Comparison of ENCODE assay signal across 1 fruit fly cellular context in genomic region chr3L:4606739-4607428, dm6.
A peak's percentile ranks its signal among the peaks of the same experiment; 100 is the strongest.
TF ChIP-seq lines count a peak whose summit lies in the region.

No protein-coding gene starts in this region.

TF ChIP-seq in whole organism, embryonic, 481 proteins besides CTCF, POLR2A, EP300 and RAD21 (continued from another document and continues in another):
- TF ChIP-seq mld (GFP tag; IDR thresholded peaks at IDR 0.05; lab: Robert Waterston, UW; ENCODE audit: partially characterized antibody) = no peak
- no peak for TF ChIP-seq Nf-YC (tag; optimal IDR thresholded peaks at IDR 0.05; lab: Kevin White, UChicago)
- TF ChIP-seq CG4424 (GFP tag; optimal IDR thresholded peaks at IDR 0.05; lab: Kevin White, UChicago) = no peak
- TF ChIP-seq dmrt99B (tag; optimal IDR thresholded peaks at IDR 0.05; lab: Kevin White, UChicago) = peak; percentile 41
- no peak for TF ChIP-seq dm (GFP tag; optimal IDR thresholded peaks at IDR 0.05; lab: Kevin White, UChicago)
- TF ChIP-seq dan (GFP tag; IDR thresholded peaks at IDR 0.05; lab: Robert Waterston, UW) = no peak
- TF ChIP-seq CG13296 (GFP tag; optimal IDR thresholded peaks at IDR 0.05; lab: Kevin White, UChicago) = no peak
- no peak for TF ChIP-seq sna (GFP tag; IDR thresholded peaks at IDR 0.05; lab: Robert Waterston, UW; ENCODE audit: partially characterized antibody)
- TF ChIP-seq gro (GFP tag; optimal IDR thresholded peaks at IDR 0.05; lab: Kevin White, UChicago) = no peak
- TF ChIP-seq CG1647 (GFP tag; optimal IDR thresholded peaks at IDR 0.05; lab: Kevin White, UChicago) = no peak
- TF ChIP-seq CG7556 (GFP tag; optimal IDR thresholded peaks at IDR 0.05; lab: Kevin White, UChicago) = no peak
- TF ChIP-seq Vsx1 (GFP tag; optimal IDR thresholded peaks at IDR 0.05; lab: Kevin White, UChicago) = peak; percentile 11
- TF ChIP-seq stwl (tag; optimal IDR thresholded peaks at IDR 0.05; lab: Kevin White, UChicago) = no peak
- TF ChIP-seq gce (GFP tag; IDR thresholded peaks at IDR 0.05; lab: Robert Waterston, UW) = 0 out of 3 replicates have a peak, but pooled peaks have one; percentile 9
- TF ChIP-seq CG1603 (tag; optimal IDR thresholded peaks at IDR 0.05; lab: Kevin White, UChicago) = peak; percentile 29
- TF ChIP-seq kay (GFP tag; optimal IDR thresholded peaks at IDR 0.05; lab: Kevin White, UChicago) = no peak
- no peak for TF ChIP-seq emc (GFP tag; optimal IDR thresholded peaks at IDR 0.05; lab: Kevin White, UChicago)
- no peak for TF ChIP-seq HmgD (GFP tag; optimal IDR thresholded peaks at IDR 0.05; lab: Kevin White, UChicago)
- no peak for TF ChIP-seq CG6254 (GFP tag; optimal IDR thresholded peaks at IDR 0.05; lab: Kevin White, UChicago)
- no peak for TF ChIP-seq lmd (GFP tag; IDR thresholded peaks at IDR 0.05; lab: Robert Waterston, UW)
- TF ChIP-seq exex (tag; optimal IDR thresholded peaks at IDR 0.05; lab: Kevin White, UChicago) = no peak
- no peak for TF ChIP-seq Oaz (GFP tag; IDR thresholded peaks at IDR 0.05; lab: Robert Waterston, UW)
- no peak for TF ChIP-seq C15 (GFP tag; IDR thresholded peaks at IDR 0.05; lab: Robert Waterston, UW)
- TF ChIP-seq gsb-n (tag; optimal IDR thresholded peaks at IDR 0.05; lab: Kevin White, UChicago) = no peak
- TF ChIP-seq jing (GFP tag; optimal IDR thresholded peaks at IDR 0.05; lab: Kevin White, UChicago) = no peak
- TF ChIP-seq CG33557 (GFP tag; optimal IDR thresholded peaks at IDR 0.05; lab: Kevin White, UChicago) = peak; percentile 30
- no peak for TF ChIP-seq CG10267 (tag; optimal IDR thresholded peaks at IDR 0.05; lab: Kevin White, UChicago)
- no peak for TF ChIP-seq gsb (GFP tag; IDR thresholded peaks at IDR 0.05; lab: Robert Waterston, UW)
- no peak for TF ChIP-seq Pdp1 (GFP tag; optimal IDR thresholded peaks at IDR 0.05; lab: Kevin White, UChicago)
- TF ChIP-seq bab2 (GFP tag; optimal IDR thresholded peaks at IDR 0.05; lab: Kevin White, UChicago) = peak; percentile 11
- no peak for TF ChIP-seq D (optimal IDR thresholded peaks at IDR 0.05; lab: Kevin White, UChicago)
- TF ChIP-seq D (GFP tag; optimal IDR thresholded peaks at IDR 0.05; lab: Kevin White, UChicago) = no peak
- no peak for TF ChIP-seq CG15011 (GFP tag; optimal IDR thresholded peaks at IDR 0.05; lab: Kevin White, UChicago)
- no peak for TF ChIP-seq unc-4 (GFP tag; IDR thresholded peaks at IDR 0.05; lab: Robert Waterston, UW; ENCODE audit: partially characterized antibody)
- no peak; the same call in 2 of the 3 replicates for TF ChIP-seq ci (GFP tag; IDR thresholded peaks at IDR 0.05; lab: Robert Waterston, UW)
- peak; percentile 47 for TF ChIP-seq CG10979 (tag; optimal IDR thresholded peaks at IDR 0.05; lab: Kevin White, UChicago)
- no peak for TF ChIP-seq Fer1 (GFP tag; optimal IDR thresholded peaks at IDR 0.05; lab: Kevin White, UChicago)
- TF ChIP-seq CG9817 (tag; optimal IDR thresholded peaks at IDR 0.05; lab: Kevin White, UChicago) = no peak
- TF ChIP-seq CG8944 (GFP tag; optimal IDR thresholded peaks at IDR 0.05; lab: Kevin White, UChicago) = no peak
- TF ChIP-seq CG14050 (GFP tag; IDR thresholded peaks at IDR 0.05; lab: Robert Waterston, UW) = no peak
- TF ChIP-seq wek (GFP tag; optimal IDR thresholded peaks at IDR 0.05; lab: Kevin White, UChicago) = no peak
- no peak for TF ChIP-seq CG4404 (GFP tag; IDR thresholded peaks at IDR 0.05; lab: Robert Waterston, UW)
- no peak for TF ChIP-seq Side (GFP tag; optimal IDR thresholded peaks at IDR 0.05; lab: Kevin White, UChicago)
- no peak for TF ChIP-seq CG7372 (GFP tag; IDR thresholded peaks at IDR 0.05; lab: Robert Waterston, UW)
- TF ChIP-seq CG18011 (GFP tag; optimal IDR thresholded peaks at IDR 0.05; lab: Kevin White, UChicago) = no peak
- no peak for TF ChIP-seq CG2116 (GFP tag; optimal IDR thresholded peaks at IDR 0.05; lab: Kevin White, UChicago)
- no peak for TF ChIP-seq CG13775 (GFP tag; optimal IDR thresholded peaks at IDR 0.05; lab: Kevin White, UChicago)
- TF ChIP-seq Hey (tag; optimal IDR thresholded peaks at IDR 0.05; lab: Kevin White, UChicago) = no peak
- TF ChIP-seq CG15269 (tag; optimal IDR thresholded peaks at IDR 0.05; lab: Kevin White, UChicago) = no peak
- TF ChIP-seq ken (GFP tag; IDR thresholded peaks at IDR 0.05; lab: Robert Waterston, UW) = no peak
- TF ChIP-seq unpg (GFP tag; optimal IDR thresholded peaks at IDR 0.05; lab: Kevin White, UChicago) = peak; percentile 36
- no peak for TF ChIP-seq Sry-β (GFP tag; optimal IDR thresholded peaks at IDR 0.05; lab: Kevin White, UChicago)
- no peak for TF ChIP-seq Optix (GFP tag; IDR thresholded peaks at IDR 0.05; lab: Robert Waterston, UW)
- TF ChIP-seq zen2 (GFP tag; IDR thresholded peaks at IDR 0.05; lab: Robert Waterston, UW; ENCODE audit: partially characterized antibody) = no peak; the same call in 2 of the 3 replicates
- peak; percentile 10 for TF ChIP-seq Sox100B (GFP tag; optimal IDR thresholded peaks at IDR 0.05; lab: Kevin White, UChicago)
- peak in 1 of 3 experiments; percentile 23 for TF ChIP-seq lola (GFP tag; optimal IDR thresholded peaks at IDR 0.05; lab: Kevin White, UChicago)
- TF ChIP-seq CG12155 (GFP tag; optimal IDR thresholded peaks at IDR 0.05; lab: Kevin White, UChicago) = no peak
- TF ChIP-seq nerfin-2 (GFP tag; IDR thresholded peaks at IDR 0.05; lab: Robert Waterston, UW; ENCODE audit: partially characterized antibody) = no peak
- TF ChIP-seq CG12769 (tag; optimal IDR thresholded peaks at IDR 0.05; lab: Kevin White, UChicago) = peak; percentile 32
- TF ChIP-seq Oli (tag; optimal IDR thresholded peaks at IDR 0.05; lab: Kevin White, UChicago) = peak; percentile 21
- TF ChIP-seq CG8924 (tag; optimal IDR thresholded peaks at IDR 0.05; lab: Kevin White, UChicago) = peak; percentile 8
- no peak for TF ChIP-seq klu (GFP tag; IDR thresholded peaks at IDR 0.05; lab: Robert Waterston, UW)
- no peak for TF ChIP-seq Doc2 (GFP tag; IDR thresholded peaks at IDR 0.05; lab: Robert Waterston, UW)
- 0 out of 3 replicates have a peak, but pooled peaks have one; percentile 4 for TF ChIP-seq zfh1 (GFP tag; IDR thresholded peaks at IDR 0.05; lab: Robert Waterston, UW)
- TF ChIP-seq Dbx (GFP tag; IDR thresholded peaks at IDR 0.05; lab: Robert Waterston, UW) = no peak
- no peak for TF ChIP-seq CG7963 (GFP tag; IDR thresholded peaks at IDR 0.05; lab: Robert Waterston, UW; ENCODE audit: partially characterized antibody)
- TF ChIP-seq vvl (GFP tag; IDR thresholded peaks at IDR 0.05; lab: Robert Waterston, UW) = no peak
- TF ChIP-seq CG14441 (GFP tag; IDR thresholded peaks at IDR 0.05; lab: Robert Waterston, UW) = 0 out of 2 replicates have a peak, but pooled peaks have one; percentile 9
- no peak for TF ChIP-seq CG12104 (GFP tag; optimal IDR thresholded peaks at IDR 0.05; lab: Kevin White, UChicago)
- TF ChIP-seq CG1233 (GFP tag; optimal IDR thresholded peaks at IDR 0.05; lab: Kevin White, UChicago) = no peak
- no peak for TF ChIP-seq Xbp1 (GFP tag; optimal IDR thresholded peaks at IDR 0.05; lab: Kevin White, UChicago)
- no peak for TF ChIP-seq usp (GFP tag; optimal IDR thresholded peaks at IDR 0.05; lab: Kevin White, UChicago)
- TF ChIP-seq wor (GFP tag; IDR thresholded peaks at IDR 0.05; lab: Robert Waterston, UW) = no peak
- no peak for TF ChIP-seq CG11695 (GFP tag; IDR thresholded peaks at IDR 0.05; lab: Robert Waterston, UW)
- no peak for TF ChIP-seq lab (GFP tag; optimal IDR thresholded peaks at IDR 0.05; lab: Kevin White, UChicago)
- no peak for TF ChIP-seq sqz (GFP tag; optimal IDR thresholded peaks at IDR 0.05; lab: Kevin White, UChicago)
- no peak for TF ChIP-seq scrt (GFP tag; optimal IDR thresholded peaks at IDR 0.05; lab: Kevin White, UChicago)
- TF ChIP-seq CG31441 (GFP tag; IDR thresholded peaks at IDR 0.05; lab: Robert Waterston, UW) = no peak
- peak; percentile 2 for TF ChIP-seq nerfin-1 (tag; optimal IDR thresholded peaks at IDR 0.05; lab: Kevin White, UChicago)
- no peak for TF ChIP-seq CG11085 (GFP tag; IDR thresholded peaks at IDR 0.05; lab: Robert Waterston, UW)
- no peak for TF ChIP-seq CG4617 (GFP tag; optimal IDR thresholded peaks at IDR 0.05; lab: Kevin White, UChicago; ENCODE audit: borderline replicate concordance)
- TF ChIP-seq cad (GFP tag; optimal IDR thresholded peaks at IDR 0.05; lab: Kevin White, UChicago) = no peak
- no peak for TF ChIP-seq en (GFP tag; optimal IDR thresholded peaks at IDR 0.05; lab: Kevin White, UChicago)
- TF ChIP-seq croc (GFP tag; conservative IDR thresholded peaks at IDR 0.05; lab: Robert Waterston, UW) = no peak
- TF ChIP-seq CG9727 (GFP tag; optimal IDR thresholded peaks at IDR 0.05; lab: Kevin White, UChicago) = no peak
- TF ChIP-seq cato (GFP tag; optimal IDR thresholded peaks at IDR 0.05; lab: Kevin White, UChicago; ENCODE audit: borderline replicate concordance) = no peak
- TF ChIP-seq CG12942 (GFP tag; optimal IDR thresholded peaks at IDR 0.05; lab: Kevin White, UChicago) = no peak
- peak; percentile 14 for TF ChIP-seq CoRest (tag; optimal IDR thresholded peaks at IDR 0.05; lab: Kevin White, UChicago)
- TF ChIP-seq sd (tag; optimal IDR thresholded peaks at IDR 0.05; lab: Kevin White, UChicago) = no peak
- TF ChIP-seq BEAF-32 (GFP tag; optimal IDR thresholded peaks at IDR 0.05; lab: Kevin White, UChicago) = peak; percentile 43
- TF ChIP-seq CG6175 (GFP tag; IDR thresholded peaks at IDR 0.05; lab: Robert Waterston, UW) = no peak
- no peak for TF ChIP-seq odd (GFP tag; optimal IDR thresholded peaks at IDR 0.05; lab: Kevin White, UChicago)
- no peak for TF ChIP-seq CG1792 (GFP tag; optimal IDR thresholded peaks at IDR 0.05; lab: Kevin White, UChicago)
- TF ChIP-seq gcm (GFP tag; optimal IDR thresholded peaks at IDR 0.05; lab: Kevin White, UChicago) = peak; percentile 41
- no peak for TF ChIP-seq NC2α (GFP tag; optimal IDR thresholded peaks at IDR 0.05; lab: Kevin White, UChicago)
- no peak for TF ChIP-seq CG3838 (GFP tag; optimal IDR thresholded peaks at IDR 0.05; lab: Kevin White, UChicago)
- TF ChIP-seq mirr (GFP tag; optimal IDR thresholded peaks at IDR 0.05; lab: Kevin White, UChicago) = no peak
- no peak for TF ChIP-seq Nf-YB (GFP tag; optimal IDR thresholded peaks at IDR 0.05; lab: Kevin White, UChicago)
- no peak for TF ChIP-seq pfk (GFP tag; optimal IDR thresholded peaks at IDR 0.05; lab: Kevin White, UChicago)
- no peak for TF ChIP-seq CG11093 (GFP tag; IDR thresholded peaks at IDR 0.05; lab: Robert Waterston, UW)
- TF ChIP-seq CG2199 (GFP tag; IDR thresholded peaks at IDR 0.05; lab: Robert Waterston, UW) = 0 out of 3 replicates have a peak, but pooled peaks have one; percentile 75
- TF ChIP-seq CG8290 (GFP tag; optimal IDR thresholded peaks at IDR 0.05; lab: Kevin White, UChicago) = no peak
- TF ChIP-seq CG8290 (tag; optimal IDR thresholded peaks at IDR 0.05; lab: Kevin White, UChicago) = no peak
- TF ChIP-seq CG32767 (GFP tag; IDR thresholded peaks at IDR 0.05; lab: Robert Waterston, UW) = no peak
- no peak for TF ChIP-seq CG5245 (GFP tag; optimal IDR thresholded peaks at IDR 0.05; lab: Kevin White, UChicago)
- no peak for TF ChIP-seq fd102C (GFP tag; optimal IDR thresholded peaks at IDR 0.05; lab: Kevin White, UChicago)
- TF ChIP-seq Hmx (GFP tag; optimal IDR thresholded peaks at IDR 0.05; lab: Kevin White, UChicago) = no peak
- TF ChIP-seq ro (GFP tag; IDR thresholded peaks at IDR 0.05; lab: Robert Waterston, UW) = no peak
- no peak for TF ChIP-seq chinmo (GFP tag; IDR thresholded peaks at IDR 0.05; lab: Robert Waterston, UW; ENCODE audit: partially characterized antibody)
- no peak for TF ChIP-seq ERR (GFP tag; optimal IDR thresholded peaks at IDR 0.05; lab: Kevin White, UChicago)
- peak; percentile 34 for TF ChIP-seq dmrt11E (tag; optimal IDR thresholded peaks at IDR 0.05; lab: Kevin White, UChicago)
- no peak for TF ChIP-seq CG10654 (GFP tag; optimal IDR thresholded peaks at IDR 0.05; lab: Kevin White, UChicago)
- no peak for TF ChIP-seq CG8281 (tag; optimal IDR thresholded peaks at IDR 0.05; lab: Kevin White, UChicago)
- TF ChIP-seq luna (GFP tag; optimal IDR thresholded peaks at IDR 0.05; lab: Kevin White, UChicago) = no peak
- TF ChIP-seq Drgx (GFP tag; IDR thresholded peaks at IDR 0.05; lab: Robert Waterston, UW) = no peak
- no peak for TF ChIP-seq insv (GFP tag; optimal IDR thresholded peaks at IDR 0.05; lab: Kevin White, UChicago)
- no peak for TF ChIP-seq CG17612 (GFP tag; IDR thresholded peaks at IDR 0.05; lab: Robert Waterston, UW)
- no peak for TF ChIP-seq NFAT (GFP tag; IDR thresholded peaks at IDR 0.05; lab: Robert Waterston, UW)
- no peak for TF ChIP-seq pros (GFP tag; optimal IDR thresholded peaks at IDR 0.05; lab: Kevin White, UChicago)
- no peak for TF ChIP-seq tgo (GFP tag; IDR thresholded peaks at IDR 0.05; lab: Robert Waterston, UW)
- peak; percentile 10 for TF ChIP-seq CG17829 (tag; optimal IDR thresholded peaks at IDR 0.05; lab: Kevin White, UChicago)
- no peak for TF ChIP-seq MTF-1 (GFP tag; optimal IDR thresholded peaks at IDR 0.05; lab: Kevin White, UChicago; ENCODE audit: borderline replicate concordance)
- no peak for TF ChIP-seq Hr3 (GFP tag; optimal IDR thresholded peaks at IDR 0.05; lab: Kevin White, UChicago)
- no peak for TF ChIP-seq CG9215 (GFP tag; IDR thresholded peaks at IDR 0.05; lab: Robert Waterston, UW)
- TF ChIP-seq schlank (tag; optimal IDR thresholded peaks at IDR 0.05; lab: Kevin White, UChicago) = no peak
- TF ChIP-seq da (GFP tag; optimal IDR thresholded peaks at IDR 0.05; lab: Kevin White, UChicago) = no peak
- TF ChIP-seq slou (GFP tag; optimal IDR thresholded peaks at IDR 0.05; lab: Kevin White, UChicago) = no peak
- TF ChIP-seq al (GFP tag; IDR thresholded peaks at IDR 0.05; lab: Robert Waterston, UW) = no peak
- TF ChIP-seq vnd (GFP tag; IDR thresholded peaks at IDR 0.05; lab: Robert Waterston, UW; ENCODE audit: partially characterized antibody) = no peak
- TF ChIP-seq CG6683 (GFP tag; optimal IDR thresholded peaks at IDR 0.05; lab: Kevin White, UChicago) = no peak
- TF ChIP-seq CG7786 (GFP tag; optimal IDR thresholded peaks at IDR 0.05; lab: Kevin White, UChicago) = no peak
- TF ChIP-seq ato (GFP tag; IDR thresholded peaks at IDR 0.05; lab: Robert Waterston, UW; ENCODE audit: partially characterized antibody) = no peak
- TF ChIP-seq CG14710 (tag; optimal IDR thresholded peaks at IDR 0.05; lab: Kevin White, UChicago) = peak; percentile 33
- no peak for TF ChIP-seq CG2120 (GFP tag; optimal IDR thresholded peaks at IDR 0.05; lab: Kevin White, UChicago)
- peak; percentile 32 for TF ChIP-seq fd96Cb (tag; optimal IDR thresholded peaks at IDR 0.05; lab: Kevin White, UChicago)
- no peak for TF ChIP-seq B-H1 (GFP tag; IDR thresholded peaks at IDR 0.05; lab: Robert Waterston, UW)
- TF ChIP-seq CrebB (tag; optimal IDR thresholded peaks at IDR 0.05; lab: Kevin White, UChicago) = no peak
